Worm (Caenorhabditis elegans): Measurements from ENCODE around the gene sru-45.

DNA sequence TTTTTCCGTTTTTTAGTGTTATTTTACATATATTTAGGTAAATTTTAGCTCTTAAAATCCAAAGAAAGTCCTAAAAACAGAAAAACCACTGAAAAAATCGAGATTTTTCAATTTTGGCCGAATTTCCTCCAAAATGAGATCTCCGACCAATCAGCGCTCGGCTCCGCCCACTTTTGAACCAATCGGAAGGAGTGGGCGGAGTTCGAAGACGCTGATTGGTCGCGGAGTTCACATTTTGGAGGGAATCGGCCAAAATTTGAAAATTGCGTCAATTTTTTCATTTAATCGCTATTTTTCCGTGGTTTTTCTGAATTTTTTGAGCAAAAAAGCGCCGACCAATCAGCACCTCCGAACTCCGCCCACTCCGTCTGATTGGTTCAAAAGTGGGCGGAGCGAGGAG lies 25.1 kb upstream of the sru-45 start:
- TF ChIP-seq ztf-6 (GFP tag; IDR thresholded peaks at IDR 0.05): no peak
- TF ChIP-seq egl-44 (GFP tag; IDR thresholded peaks at IDR 0.05): no peak
- no peak for TF ChIP-seq him-1 (tag; optimal IDR thresholded peaks at IDR 0.05)
- no peak for TF ChIP-seq tlf-1 (GFP tag; optimal IDR thresholded peaks at IDR 0.05)
- TF ChIP-seq unc-130 (GFP tag; optimal IDR thresholded peaks at IDR 0.05): no peak
- TF ChIP-seq F57A8.1 (GFP tag; optimal IDR thresholded peaks at IDR 0.05): no peak
- no peak for TF ChIP-seq ama-1 (optimal IDR thresholded peaks at IDR 0.05)
- no peak for TF ChIP-seq ama-1 (GFP tag; optimal IDR thresholded peaks at IDR 0.05)
- no peak for TF ChIP-seq madf-3 (GFP tag; IDR thresholded peaks at IDR 0.05)

Data from whole organism, young adult.